Fruit fly (Drosophila melanogaster) whole organism, adult: Measurements from ENCODE around the gene CG11839.

ENCODE experiments used
- CG11617 ChIP-seq: fragments of 200-800 bp; sonication (Bioruptor generic); optimal IDR thresholded peaks from 2 replicates; lab custom pipeline; 2017; ENCODE audit warnings: mild to moderate bottlenecking, missing biosample characterization, missing genetic modification reagents, missing genetic modification characterization
- CG12768 ChIP-seq: fragments of 200-800 bp; sonication (Bioruptor generic); optimal IDR thresholded peaks from 2 replicates; lab custom pipeline; 2017; ENCODE audit warnings: missing biosample characterization, missing genetic modification characterization, mild to moderate bottlenecking, moderate library complexity, missing genetic modification reagents
- CG14711 ChIP-seq: fragments of 200-800 bp; sonication (Bioruptor generic); optimal IDR thresholded peaks from 2 replicates; lab custom pipeline; 2018; ENCODE audit warnings: missing biosample characterization, mild to moderate bottlenecking, missing genetic modification characterization, moderate library complexity
- CG1620 ChIP-seq: fragments of 200-800 bp; sonication (Bioruptor generic); optimal IDR thresholded peaks from 2 replicates; lab custom pipeline; 2016; ENCODE audit warnings: missing biosample characterization, missing genetic modification characterization
- CG33017 ChIP-seq: fragments of 200-800 bp; sonication (Bioruptor generic); optimal IDR thresholded peaks from 2 replicates; lab custom pipeline; 2018; ENCODE audit warnings: missing biosample characterization, mild to moderate bottlenecking, missing genetic modification characterization, moderate library complexity
- CG5204 ChIP-seq: fragments of 200-800 bp; sonication (Bioruptor generic); optimal IDR thresholded peaks from 2 replicates; lab custom pipeline; 2016; ENCODE audit warnings: missing biosample characterization, missing genetic modification characterization
- CG7045 ChIP-seq: fragments of 200-800 bp; sonication (Bioruptor generic); optimal IDR thresholded peaks from 2 replicates; lab custom pipeline; 2017; ENCODE audit warnings: missing biosample characterization, mild to moderate bottlenecking, missing genetic modification characterization
- CG7101 ChIP-seq: fragments of 200-800 bp; sonication (Bioruptor generic); optimal IDR thresholded peaks from 2 replicates; lab custom pipeline; 2018; ENCODE audit warnings: missing biosample characterization, mild to moderate bottlenecking, missing genetic modification characterization, moderate library complexity
- Clk ChIP-seq: fragments of 200-800 bp; sonication (Bioruptor generic); optimal IDR thresholded peaks from 2 replicates; lab custom pipeline; 2017; ENCODE audit warnings: missing biosample characterization, missing genetic modification characterization
- Crg-1 ChIP-seq: fragments of 200-800 bp; sonication (Bioruptor generic); optimal IDR thresholded peaks from 2 replicates; lab custom pipeline; 2016; ENCODE audit warnings: missing biosample characterization, missing genetic modification characterization
- Hr96 ChIP-seq: fragments of 200-800 bp; sonication (Bioruptor generic); optimal IDR thresholded peaks from 2 replicates; lab custom pipeline; 2016; ENCODE audit warnings: missing biosample characterization, missing genetic modification characterization
- Mnt ChIP-seq: fragments of 200-800 bp; sonication (Bioruptor generic); optimal IDR thresholded peaks from 2 replicates; lab custom pipeline; 2016; ENCODE audit warnings: missing biosample characterization, mild to moderate bottlenecking, missing genetic modification characterization
- bab1 ChIP-seq: fragments of 200-800 bp; sonication (Bioruptor generic); optimal IDR thresholded peaks from 3 replicates; lab custom pipeline; 2019; ENCODE audit warnings: missing biosample characterization, mild to moderate bottlenecking, missing genetic modification characterization, moderate library complexity
- cic ChIP-seq: fragments of 200-800 bp; sonication (Bioruptor generic); optimal IDR thresholded peaks from 2 replicates; lab custom pipeline; 2017; ENCODE audit warnings: missing biosample characterization, mild to moderate bottlenecking, missing genetic modification characterization, moderate library complexity
- cnc ChIP-seq, 2 experiments: fragments of >200 bp; optimal IDR thresholded peaks; 2 replicates each; lab custom pipeline; 2017
- kay ChIP-seq: fragments of 200-800 bp; sonication (Bioruptor generic); peaks from one replicate; lab custom pipeline; 2016; ENCODE audit warnings: missing biosample characterization, missing genetic modification characterization, borderline replicate concordance
- ovo ChIP-seq: fragments of 200-800 bp; sonication (Bioruptor generic); optimal IDR thresholded peaks from 2 replicates; lab custom pipeline; 2016; ENCODE audit warnings: missing biosample characterization, missing genetic modification characterization
- pad ChIP-seq: fragments of 200-800 bp; sonication (Bioruptor generic); optimal IDR thresholded peaks from 3 replicates; lab custom pipeline; 2017; ENCODE audit warnings: missing biosample characterization, missing genetic modification characterization, mild to moderate bottlenecking, moderate library complexity, missing genetic modification reagents
- tj ChIP-seq: fragments of 200-800 bp; sonication (Bioruptor generic); optimal IDR thresholded peaks from 3 replicates; lab custom pipeline; 2017; ENCODE audit warnings: missing biosample characterization, mild to moderate bottlenecking, missing genetic modification characterization, moderate library complexity
- toe ChIP-seq: fragments of 200-800 bp; sonication (Bioruptor generic); optimal IDR thresholded peaks from 2 replicates; lab custom pipeline; 2016; ENCODE audit warnings: missing biosample characterization, missing genetic modification characterization

Gene CG11839

DNA sequence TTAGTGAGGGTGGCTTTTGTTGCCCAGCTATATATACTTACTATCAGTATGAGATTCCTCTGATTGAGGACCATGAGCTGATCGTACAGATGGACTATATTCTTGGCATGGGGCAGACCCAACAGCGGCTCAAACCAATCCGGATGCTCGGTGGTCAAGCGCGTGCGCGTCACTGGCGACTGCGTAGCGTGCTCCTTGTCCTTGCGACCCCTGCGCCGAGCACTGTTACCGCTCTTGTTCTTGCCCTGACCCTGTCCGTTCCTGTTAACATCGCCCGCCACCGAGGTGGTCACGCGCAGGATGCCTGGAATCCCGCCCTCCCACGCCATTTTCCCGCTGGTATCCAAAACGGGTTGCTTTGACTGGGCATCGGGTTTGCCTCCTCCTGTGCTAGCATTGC, 37.0 kb upstream of the CG11839 start:
- TF ChIP-seq cnc (optimal IDR thresholded peaks at IDR 0.05; lab: Kevin White, UChicago) (peak in 1 of 2 experiments; percentile 56), Hr96 (GFP tag; lab: Kevin White, UChicago) (no peak), Clk (GFP tag; lab: Kevin White, UChicago) (no peak)

DNA sequence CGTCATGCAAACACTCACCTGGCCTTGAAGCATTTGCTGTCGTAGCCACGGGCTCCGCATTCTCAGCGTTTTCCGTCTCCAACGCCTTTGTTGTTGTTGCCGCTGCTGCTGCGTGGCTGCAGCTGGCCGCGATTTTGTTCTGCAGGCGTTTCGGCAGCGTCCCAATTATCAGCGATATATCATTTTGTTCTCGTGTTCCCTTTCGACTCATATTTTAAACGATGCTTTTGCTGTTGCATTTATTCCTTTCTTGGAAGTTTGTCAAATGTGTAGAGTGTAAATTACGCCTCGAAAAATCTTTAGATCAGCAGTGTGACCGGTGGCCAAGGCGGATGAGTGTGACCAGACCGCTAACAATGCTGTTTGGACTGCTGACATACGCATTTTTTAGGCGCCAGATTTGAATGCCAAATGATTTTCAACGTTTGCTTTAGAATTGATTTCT, 36.6 kb upstream of the CG11839 start, which contains the start of gene Smg6:
Gene Smg6 (minus strand): TSS at position 324 of the 445 bp plus-strand sequence.
- TF ChIP-seq Clk (GFP tag; lab: Kevin White, UChicago) (no peak), CG14711 (tag; lab: Kevin White, UChicago) (no peak), ovo (no peak), CG1620 (GFP tag; lab: Kevin White, UChicago) (no peak), CG12768 (GFP tag; lab: Kevin White, UChicago) (no peak), bab1 (GFP tag; lab: Kevin White, UChicago) (peak; percentile 64), CG5204 (GFP tag; lab: Kevin White, UChicago) (no peak), CG33017 (tag; lab: Kevin White, UChicago) (no peak), Hr96 (GFP tag; lab: Kevin White, UChicago) (no peak), toe (GFP tag; lab: Kevin White, UChicago) (no peak), Mnt (peak; percentile 35), pad (GFP tag; lab: Kevin White, UChicago) (no peak), tj (peak; percentile 98), CG11617 (GFP tag; lab: Kevin White, UChicago) (peak; percentile 31), Crg-1 (GFP tag; lab: Kevin White, UChicago) (no peak), cnc (optimal IDR thresholded peaks at IDR 0.05; lab: Kevin White, UChicago) (no peak), CG7045 (GFP tag; lab: Kevin White, UChicago) (no peak), kay (GFP tag; lab: Kevin White, UChicago) (no peak), CG7101 (no peak), cic (GFP tag; lab: Kevin White, UChicago) (peak; percentile 39)

DNA sequence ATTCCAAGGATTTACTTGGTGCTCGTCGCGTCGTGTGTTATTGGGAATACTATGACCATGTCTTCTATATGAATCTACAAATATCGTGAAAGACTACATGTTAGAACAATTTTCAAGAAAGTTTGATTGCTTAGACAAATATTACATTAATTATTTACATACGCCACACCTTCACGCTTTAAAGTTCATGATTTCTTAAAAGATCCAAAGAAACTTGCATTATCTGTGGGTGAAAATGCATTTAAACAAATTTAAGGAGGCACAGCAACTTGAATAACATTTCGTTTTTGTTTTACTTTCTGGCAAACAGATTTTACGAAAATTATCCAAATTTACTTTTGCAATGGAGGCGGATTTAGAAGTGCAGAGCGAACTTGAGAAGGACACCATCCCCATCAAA, 33.1 kb upstream of the CG11839 start, which contains the start of gene CG31115:
Gene CG31115 (plus strand): TSS at position 301 of the 400 bp plus-strand sequence.
- TF ChIP-seq bab1 (GFP tag; lab: Kevin White, UChicago) (no peak), Crg-1 (GFP tag; lab: Kevin White, UChicago) (no peak), CG7045 (GFP tag; lab: Kevin White, UChicago) (no peak), pad (GFP tag; lab: Kevin White, UChicago) (no peak), CG12768 (GFP tag; lab: Kevin White, UChicago) (no peak), Clk (GFP tag; lab: Kevin White, UChicago) (no peak), Mnt (no peak), Hr96 (GFP tag; lab: Kevin White, UChicago) (no peak), kay (GFP tag; lab: Kevin White, UChicago) (no peak), cic (GFP tag; lab: Kevin White, UChicago) (no peak), cnc (optimal IDR thresholded peaks at IDR 0.05; lab: Kevin White, UChicago) (no peak)

DNA sequence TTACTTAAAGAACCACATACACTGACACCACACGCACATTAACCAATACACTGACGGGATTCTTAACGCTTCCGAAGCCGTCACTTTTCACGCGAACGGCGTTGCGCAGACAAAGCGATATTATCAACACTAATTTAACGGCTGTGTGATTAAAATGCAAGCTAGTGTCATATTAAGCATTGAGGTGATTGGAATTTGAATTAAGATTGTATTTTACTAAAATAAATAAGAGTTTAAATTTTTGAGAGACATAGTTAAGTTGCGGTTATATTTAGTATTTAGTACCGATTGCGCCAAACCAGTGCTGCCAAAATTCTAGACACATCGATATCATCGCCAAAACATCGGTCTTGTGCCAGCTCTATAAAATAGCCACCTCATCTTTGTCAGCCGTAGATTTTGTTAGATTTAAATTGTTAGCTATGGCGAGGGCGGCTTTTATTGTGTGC, 30.7 kb upstream of the CG11839 start, which contains the start of the genes Ythdf and bai:
Gene Ythdf (minus strand): TSS at position 222 of the 449 bp plus-strand sequence.
Gene bai (plus strand): TSS at position 347 of the 449 bp plus-strand sequence.
- peak; percentile 1 for TF ChIP-seq CG12768 (GFP tag; lab: Kevin White, UChicago)
- peak; percentile 65 for TF ChIP-seq CG1620 (GFP tag; lab: Kevin White, UChicago)
- peak; percentile 58 for TF ChIP-seq Mnt
- TF ChIP-seq ovo = no peak
- TF ChIP-seq CG11617 (GFP tag; lab: Kevin White, UChicago) = peak; percentile 46
- peak; percentile 25 for TF ChIP-seq CG14711 (tag; lab: Kevin White, UChicago)
- peak; percentile 40 for TF ChIP-seq CG7101
- TF ChIP-seq cnc (optimal IDR thresholded peaks at IDR 0.05; lab: Kevin White, UChicago) = no peak
- no peak for TF ChIP-seq CG33017 (tag; lab: Kevin White, UChicago)
- TF ChIP-seq Crg-1 (GFP tag; lab: Kevin White, UChicago) = peak; percentile 35
- no peak for TF ChIP-seq CG5204 (GFP tag; lab: Kevin White, UChicago)
- no peak for TF ChIP-seq cic (GFP tag; lab: Kevin White, UChicago)
- peak; percentile 55 for TF ChIP-seq pad (GFP tag; lab: Kevin White, UChicago)
- no peak for TF ChIP-seq Hr96 (GFP tag; lab: Kevin White, UChicago)
- peak; percentile 30 for TF ChIP-seq Clk (GFP tag; lab: Kevin White, UChicago)
- TF ChIP-seq toe (GFP tag; lab: Kevin White, UChicago) = no peak
- TF ChIP-seq bab1 (GFP tag; lab: Kevin White, UChicago) = peak; percentile 30
- TF ChIP-seq tj = no peak
- no peak for TF ChIP-seq kay (GFP tag; lab: Kevin White, UChicago)
- TF ChIP-seq CG7045 (GFP tag; lab: Kevin White, UChicago) = no peak

DNA sequence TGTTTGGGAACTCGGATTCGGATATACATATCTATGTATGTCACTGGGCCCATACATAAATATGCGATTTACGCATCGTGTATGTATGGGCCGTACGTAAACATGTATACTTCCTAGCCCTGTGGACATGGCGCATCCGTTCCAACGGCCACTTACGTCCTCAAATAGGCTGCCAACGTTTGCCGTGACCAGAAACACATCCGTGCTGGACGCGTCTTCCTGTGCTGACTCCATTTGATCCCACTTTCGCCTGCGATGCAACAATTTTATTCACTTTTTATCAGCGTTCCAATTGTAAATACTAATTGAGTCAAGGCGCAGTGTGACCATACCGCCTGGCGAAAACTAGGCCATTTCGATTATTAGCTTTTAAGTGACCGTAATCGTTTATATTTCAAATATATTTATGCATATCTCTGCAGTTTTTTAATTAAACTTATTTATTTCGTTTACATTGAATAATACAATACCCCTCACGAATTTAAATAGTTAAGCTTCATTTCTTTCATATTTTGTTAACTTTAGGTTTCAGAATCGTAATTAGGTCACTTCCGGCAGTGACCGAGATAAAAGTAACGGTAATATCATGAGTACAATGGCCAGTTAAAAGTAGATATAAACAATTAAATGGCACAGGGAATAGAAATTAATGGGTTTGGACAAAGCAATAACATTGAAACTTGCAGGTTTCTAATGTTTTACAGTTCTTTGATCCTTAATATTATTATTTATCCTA, 24.7 kb upstream of the CG11839 start, which contains the start of gene 5PtaseI:
Gene 5PtaseI (minus strand): TSS at position 336 of the 736 bp plus-strand sequence.
- TF ChIP-seq bab1 (GFP tag; lab: Kevin White, UChicago) (peak; percentile 14), CG7101 (no peak), tj (peak; percentile 86), cic (GFP tag; lab: Kevin White, UChicago) (no peak)

DNA sequence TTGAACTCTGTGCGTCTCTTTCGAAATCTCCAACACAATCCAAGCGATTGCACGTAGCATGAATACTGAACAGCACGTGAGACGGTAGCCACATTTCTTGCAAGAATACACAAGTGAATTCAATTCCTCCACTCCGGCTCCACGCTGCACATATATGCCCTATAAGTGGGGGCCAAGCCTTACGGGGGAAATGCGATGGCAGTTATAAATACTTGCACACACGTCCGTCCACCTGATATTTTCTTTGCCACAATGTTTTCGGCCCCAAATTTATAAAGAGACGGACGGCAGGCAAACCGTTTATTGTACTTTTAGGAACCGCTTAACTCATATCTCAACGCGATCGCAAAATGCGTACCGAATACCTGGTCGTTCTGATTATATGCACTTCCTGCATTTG, 23.7 kb upstream of the CG11839 start, which contains the start of gene CG11786:
Gene CG11786 (plus strand): TSS at position 301 of the 400 bp plus-strand sequence.
- TF ChIP-seq bab1 (GFP tag; lab: Kevin White, UChicago) = no peak
- TF ChIP-seq Hr96 (GFP tag; lab: Kevin White, UChicago) = no peak
- TF ChIP-seq CG1620 (GFP tag; lab: Kevin White, UChicago) = no peak
- no peak for TF ChIP-seq Clk (GFP tag; lab: Kevin White, UChicago)
- no peak for TF ChIP-seq cnc (optimal IDR thresholded peaks at IDR 0.05; lab: Kevin White, UChicago)
- TF ChIP-seq CG5204 (GFP tag; lab: Kevin White, UChicago) = no peak
- no peak for TF ChIP-seq toe (GFP tag; lab: Kevin White, UChicago)
- TF ChIP-seq CG33017 (tag; lab: Kevin White, UChicago) = no peak
- no peak for TF ChIP-seq CG12768 (GFP tag; lab: Kevin White, UChicago)
- no peak for TF ChIP-seq tj
- TF ChIP-seq Mnt = no peak
- TF ChIP-seq kay (GFP tag; lab: Kevin White, UChicago) = no peak
- TF ChIP-seq CG7101 = no peak
- TF ChIP-seq Crg-1 (GFP tag; lab: Kevin White, UChicago) = no peak
